Fruit fly (Drosophila melanogaster) whole organism, wandering third instar larva: ENCODE measurements around the gene Hs3st-B.

Experiments used
- CG32264 ChIP-seq: fragments of 200-800 bp; sonication (Bioruptor generic); optimal IDR thresholded peaks from 2 replicates; lab custom pipeline; 2016; ENCODE audit warnings: missing biosample characterization, missing genetic modification characterization
- CG9705 ChIP-seq: fragments of 200-800 bp; sonication (Bioruptor generic); optimal IDR thresholded peaks from 2 replicates; lab custom pipeline; 2018; ENCODE audit warnings: missing biosample characterization, mild to moderate bottlenecking, missing genetic modification characterization
- Dfd ChIP-seq: fragments of >200 bp; optimal IDR thresholded peaks from 2 replicates; lab custom pipeline; 2017; ENCODE audit warnings: missing biosample characterization, missing genetic modification characterization
- Dif ChIP-seq: fragments of 200-275, 200-300 bp; sonication (Bioruptor generic); optimal IDR thresholded peaks from 2 replicates; lab custom pipeline; 2018; ENCODE audit warnings: missing biosample characterization, missing genetic modification characterization; ENCODE audit not compliant: partially characterized antibody
- GATAd ChIP-seq: sonication (Bioruptor generic); optimal IDR thresholded peaks from 2 replicates; lab custom pipeline; 2016; ENCODE audit warnings: missing biosample characterization, missing genetic modification characterization
- HLH106 ChIP-seq: fragments of 200-800 bp; optimal IDR thresholded peaks from 3 replicates; lab custom pipeline; 2019; ENCODE audit warnings: missing biosample characterization, mild to moderate bottlenecking, missing genetic modification characterization, moderate library complexity
- Hnf4 ChIP-seq: fragments of 200-800 bp; sonication (Bioruptor generic); optimal IDR thresholded peaks from 2 replicates; lab custom pipeline; 2016; ENCODE audit warnings: missing biosample characterization, mild to moderate bottlenecking, missing genetic modification characterization
- Hr78 ChIP-seq: fragments of >200 bp; optimal IDR thresholded peaks from 2 replicates; lab custom pipeline; 2017; ENCODE audit warnings: missing biosample characterization, missing genetic modification characterization
- Hr83 ChIP-seq: fragments of 200-300 bp; sonication (Bioruptor generic); optimal IDR thresholded peaks from 2 replicates; lab custom pipeline; 2016; ENCODE audit warnings: missing biosample characterization, mild to moderate bottlenecking, missing genetic modification characterization, moderate library complexity; ENCODE audit not compliant: poor library complexity, severe bottlenecking
- Jra ChIP-seq: sonication (Bioruptor generic); optimal IDR thresholded peaks from 2 replicates; lab custom pipeline; 2016; ENCODE audit warnings: missing biosample characterization, missing genetic modification characterization
- Mio ChIP-seq: sonication (Bioruptor generic); optimal IDR thresholded peaks from 2 replicates; lab custom pipeline; 2016; ENCODE audit warnings: missing biosample characterization, missing genetic modification characterization
- Myc ChIP-seq: fragments of >200 bp; optimal IDR thresholded peaks from 2 replicates; lab custom pipeline; 2017
- N ChIP-seq: fragments of >200 bp; optimal IDR thresholded peaks from 2 replicates; lab custom pipeline; 2018; ENCODE audit warnings: missing biosample characterization, missing external identifiers, missing genetic modification characterization
- OdsH ChIP-seq: fragments of 200-800 bp; sonication (Bioruptor generic); optimal IDR thresholded peaks from 2 replicates; lab custom pipeline; 2016; ENCODE audit warnings: missing biosample characterization, mild to moderate bottlenecking, missing genetic modification characterization
- Rel ChIP-seq, 2 experiments: fragments of 200-800 bp; sonication (Bioruptor generic) in 1 of 2; optimal IDR thresholded peaks; 2 replicates in 1 of 2; 3 replicates in 1 of 2; lab custom pipeline; 2016 to 2019; ENCODE audit warnings: mild to moderate bottlenecking in 2 of 2, missing biosample characterization in 2 of 2, missing genetic modification characterization in 2 of 2, moderate library complexity in 1 of 2
- Sp1 ChIP-seq: fragments of 200-800 bp; sonication (Bioruptor generic); optimal IDR thresholded peaks from 3 replicates; lab custom pipeline; 2019; ENCODE audit warnings: missing biosample characterization, mild to moderate bottlenecking, missing genetic modification characterization, moderate library complexity
- brk ChIP-seq: fragments of 200-800 bp; sonication (Bioruptor generic); optimal IDR thresholded peaks from 2 replicates; lab custom pipeline; 2016; ENCODE audit warnings: missing biosample characterization, mild to moderate bottlenecking, missing genetic modification characterization
- dmrt93B ChIP-seq: fragments of 200-800 bp; sonication (Bioruptor generic); optimal IDR thresholded peaks from 2 replicates; lab custom pipeline; 2018; ENCODE audit warnings: missing biosample characterization, mild to moderate bottlenecking, missing genetic modification characterization
- dsf ChIP-seq: sonication (Bioruptor generic); optimal IDR thresholded peaks from 2 replicates; lab custom pipeline; 2016; ENCODE audit warnings: missing biosample characterization, missing genetic modification characterization, borderline replicate concordance
- ey ChIP-seq: fragments of 200-800 bp; sonication (Bioruptor generic); optimal IDR thresholded peaks from 2 replicates; lab custom pipeline; 2016; ENCODE audit warnings: missing biosample characterization, missing genetic modification characterization
- foxo ChIP-seq, 2 experiments: fragments of 200-800 bp; sonication (Bioruptor generic); optimal IDR thresholded peaks; 2 replicates in 1 of 2; 3 replicates in 1 of 2; lab custom pipeline; 2016 to 2017; ENCODE audit warnings: missing biosample characterization in 2 of 2, missing genetic modification characterization in 2 of 2
- fru ChIP-seq: fragments of 200-800 bp; sonication (Bioruptor generic); optimal IDR thresholded peaks from 3 replicates; lab custom pipeline; 2016; ENCODE audit warnings: missing biosample characterization, mild to moderate bottlenecking, missing genetic modification characterization
- h ChIP-seq: fragments of 200-800 bp; sonication (Bioruptor generic); optimal IDR thresholded peaks from 3 replicates; lab custom pipeline; 2016; ENCODE audit warnings: missing biosample characterization, mild to moderate bottlenecking, missing genetic modification characterization
- jim ChIP-seq: fragments of 175-275, 200-325 bp; sonication (Bioruptor generic); optimal IDR thresholded peaks from 2 replicates; lab custom pipeline; 2016; ENCODE audit warnings: missing biosample characterization, mild to moderate bottlenecking, missing genetic modification characterization
- lola ChIP-seq: fragments of >200 bp; optimal IDR thresholded peaks from 2 replicates; lab custom pipeline; 2017; ENCODE audit warnings: missing biosample characterization, missing genetic modification characterization
- pan ChIP-seq: fragments of >200 bp; optimal IDR thresholded peaks from 2 replicates; lab custom pipeline; 2017
- psq ChIP-seq: fragments of 200-800 bp; sonication (Bioruptor generic); optimal IDR thresholded peaks from 3 replicates; lab custom pipeline; 2017; ENCODE audit warnings: missing biosample characterization, mild to moderate bottlenecking, missing genetic modification characterization, moderate library complexity
- sage ChIP-seq: fragments of 200-800 bp; sonication (Bioruptor generic); optimal IDR thresholded peaks from 2 replicates; lab custom pipeline; 2016; ENCODE audit warnings: missing biosample characterization, mild to moderate bottlenecking, missing genetic modification characterization
- sv ChIP-seq: fragments of 200-800 bp; sonication (Bioruptor generic); optimal IDR thresholded peaks from 3 replicates; lab custom pipeline; 2016; ENCODE audit warnings: missing biosample characterization, missing genetic modification characterization
- tai ChIP-seq: sonication (Bioruptor generic); optimal IDR thresholded peaks from 2 replicates; lab custom pipeline; 2016; ENCODE audit warnings: missing biosample characterization, missing genetic modification characterization
- usp ChIP-seq: fragments of >200 bp; optimal IDR thresholded peaks from 2 replicates; lab custom pipeline; 2017; ENCODE audit warnings: missing biosample characterization, missing genetic modification characterization
- woc ChIP-seq: sonication (Bioruptor generic); optimal IDR thresholded peaks from 2 replicates; lab custom pipeline; 2016; ENCODE audit warnings: missing biosample characterization, mild to moderate bottlenecking, missing genetic modification characterization

Hs3st-B gene

dm6 chrX:19261528-19262102 lies 13.2 kb downstream of the Hs3st-B start, which contains the start of gene Vav:
Vav (plus strand) TSS chrX:19261820.
- TF ChIP-seq usp (GFP tag; lab: Kevin White, UChicago) (no peak), Rel (GFP tag; optimal IDR thresholded peaks at IDR 0.05; lab: Kevin White, UChicago) (no peak), Rel (tag; optimal IDR thresholded peaks at IDR 0.05; lab: Kevin White, UChicago) (no peak), brk (GFP tag; lab: Kevin White, UChicago) (no peak), Hnf4 (GFP tag; lab: Kevin White, UChicago) (no peak), Hr83 (no peak), jim (GFP tag; lab: Kevin White, UChicago) (no peak), dsf (no peak), psq (GFP tag; lab: Kevin White, UChicago) (no peak), sv (no peak), pan (lab: Kevin White, UChicago) (no peak), dmrt93B (GFP tag; lab: Kevin White, UChicago) (no peak), Mio (GFP tag; lab: Kevin White, UChicago) (no peak), Sp1 (GFP tag; lab: Kevin White, UChicago) (no peak), lola (GFP tag; lab: Kevin White, UChicago) (no peak), woc (GFP tag; lab: Kevin White, UChicago) (no peak), fru (GFP tag; lab: Kevin White, UChicago) (no peak), CG32264 (GFP tag; lab: Kevin White, UChicago) (no peak), sage (GFP tag; lab: Kevin White, UChicago) (no peak), tai (GFP tag; lab: Kevin White, UChicago) (no peak)

DNA sequence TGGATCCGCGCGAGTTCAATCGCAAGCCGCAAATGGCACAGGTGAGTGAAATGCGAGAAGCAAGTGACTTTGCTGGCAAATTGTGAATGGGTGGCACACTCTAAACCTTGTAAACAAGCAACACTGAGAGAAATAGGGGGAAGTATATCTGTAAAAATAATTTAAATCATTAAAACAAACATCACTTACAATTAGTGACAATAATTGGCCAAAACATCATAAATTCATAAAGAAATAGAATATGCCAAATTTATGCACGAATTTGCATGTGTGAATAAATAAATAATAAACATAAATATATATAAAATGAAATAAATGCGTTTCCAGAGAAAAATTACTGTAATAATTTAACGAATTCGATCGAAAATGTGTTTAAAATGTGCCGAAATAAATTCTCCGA lies 14.1 kb downstream of the Hs3st-B start:
- TF ChIP-seq tai (GFP tag; lab: Kevin White, UChicago) = no peak
- TF ChIP-seq Hr78 (GFP tag; lab: Kevin White, UChicago) = no peak
- TF ChIP-seq Dif (GFP tag; lab: Kevin White, UChicago) = no peak
- peak; percentile 14 for TF ChIP-seq HLH106 (tag; lab: Kevin White, UChicago)

DNA sequence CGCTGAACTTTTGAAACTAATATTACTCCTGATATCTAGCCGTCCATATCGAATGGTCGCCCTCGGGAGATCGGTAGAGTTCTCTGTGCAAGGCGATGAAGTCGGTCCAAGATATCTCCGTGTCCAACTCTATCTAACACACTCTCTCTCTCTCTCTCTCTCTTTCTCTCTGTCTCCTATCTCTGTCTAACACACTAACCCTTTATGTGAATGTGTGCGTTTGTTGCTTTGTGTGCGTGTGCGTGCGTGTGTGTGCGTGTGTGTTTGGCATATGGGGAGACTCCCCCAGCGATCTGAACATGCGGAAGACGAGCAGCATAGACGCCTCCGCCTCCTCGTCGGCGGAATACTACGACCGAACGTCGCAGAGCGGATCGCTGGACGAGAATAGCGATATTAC lies 16.0 kb downstream of the Hs3st-B start:
- TF ChIP-seq brk (GFP tag; lab: Kevin White, UChicago) (no peak), N (GFP tag; lab: Kevin White, UChicago) (no peak), HLH106 (tag; lab: Kevin White, UChicago) (no peak), foxo (GFP tag; optimal IDR thresholded peaks at IDR 0.05; lab: Kevin White, UChicago) (no peak), Dfd (no peak), h (GFP tag; lab: Kevin White, UChicago) (no peak), pan (lab: Kevin White, UChicago) (no peak), Hr78 (GFP tag; lab: Kevin White, UChicago) (no peak), Hnf4 (GFP tag; lab: Kevin White, UChicago) (no peak), Myc (lab: Kevin White, UChicago) (no peak), Rel (GFP tag; optimal IDR thresholded peaks at IDR 0.05; lab: Kevin White, UChicago) (no peak), Rel (tag; optimal IDR thresholded peaks at IDR 0.05; lab: Kevin White, UChicago) (no peak), CG9705 (no peak)

DNA sequence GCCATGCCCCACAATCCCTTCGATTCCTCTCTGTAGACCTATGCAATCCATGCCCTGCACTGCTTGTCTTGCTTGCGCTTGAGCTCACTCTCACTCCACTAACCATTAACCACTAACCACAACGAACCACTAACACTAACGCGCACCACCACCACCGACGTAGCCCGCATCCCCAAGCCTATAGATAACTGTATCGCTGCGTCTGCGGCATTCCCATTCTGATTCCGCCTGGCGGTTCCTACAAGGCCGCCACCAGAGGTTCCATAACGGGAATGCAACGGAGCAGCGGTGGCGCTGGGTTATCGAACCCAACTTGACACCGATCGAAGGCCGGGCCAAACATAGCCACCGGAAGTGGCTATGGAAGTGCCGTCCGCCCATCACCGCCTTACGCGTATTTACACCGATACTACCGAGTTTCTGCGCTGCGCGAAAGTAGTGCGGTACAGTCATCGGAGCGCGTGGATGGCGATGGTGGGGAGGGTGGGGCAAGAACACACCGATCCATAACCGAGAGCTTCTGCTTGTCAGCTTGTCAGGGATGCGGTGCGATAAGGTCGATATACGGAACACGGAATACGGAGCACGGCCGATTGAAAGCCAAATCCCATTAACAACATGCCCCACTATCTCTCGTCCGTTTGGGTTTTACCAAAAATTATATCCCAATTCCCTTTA lies 17.5 kb downstream of the Hs3st-B start:
- no peak for TF ChIP-seq Jra (GFP tag; lab: Kevin White, UChicago)
- no peak for TF ChIP-seq Myc (lab: Kevin White, UChicago)
- TF ChIP-seq GATAd (GFP tag; lab: Kevin White, UChicago) = no peak

DNA sequence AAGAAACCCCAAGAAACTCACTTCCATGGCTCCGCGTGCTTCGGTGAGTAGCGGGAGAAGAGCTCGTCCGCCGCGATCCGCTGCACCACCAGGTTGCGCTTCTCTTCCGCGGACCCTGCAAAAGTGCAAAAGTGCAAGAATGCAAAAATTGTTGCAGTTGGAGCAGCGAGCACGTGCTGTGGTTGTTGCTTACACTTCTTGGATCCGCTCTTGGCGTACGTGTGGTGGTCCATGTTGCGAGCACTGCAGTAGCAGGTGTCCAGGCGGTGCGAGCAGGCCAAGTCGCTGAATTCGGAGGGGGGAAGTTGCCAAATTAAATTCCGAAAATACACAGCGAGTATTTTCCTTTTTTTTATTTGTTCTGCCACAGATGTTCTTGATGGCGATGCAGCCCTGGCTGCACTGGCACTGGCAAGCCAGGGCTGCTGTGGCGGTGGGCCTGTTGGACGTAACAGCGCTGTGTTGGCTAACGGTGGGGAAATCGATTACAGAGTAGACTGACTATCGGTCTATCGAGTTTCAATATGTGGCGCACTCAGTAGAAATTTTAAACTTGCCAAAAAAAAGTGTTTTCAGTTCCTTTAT lies 20.1 kb downstream of the Hs3st-B start, which contains the start of gene CG8010:
CG8010 (minus strand) TSS at position 413 of the 585 bp plus-strand sequence.
- peak; percentile 36 for TF ChIP-seq jim (GFP tag; lab: Kevin White, UChicago)
- no peak for TF ChIP-seq Jra (GFP tag; lab: Kevin White, UChicago)
- peak; percentile 25 for TF ChIP-seq OdsH (GFP tag; lab: Kevin White, UChicago)
- TF ChIP-seq h (GFP tag; lab: Kevin White, UChicago) = no peak
- TF ChIP-seq Rel (GFP tag; optimal IDR thresholded peaks at IDR 0.05; lab: Kevin White, UChicago) = no peak
- TF ChIP-seq Rel (tag; optimal IDR thresholded peaks at IDR 0.05; lab: Kevin White, UChicago) = peak; percentile 53
- TF ChIP-seq ey (GFP tag; lab: Kevin White, UChicago) = peak; percentile 20
